Worm (Caenorhabditis elegans): ENCODE results near the gene irld-17.

The irld-17 gene

DNA sequence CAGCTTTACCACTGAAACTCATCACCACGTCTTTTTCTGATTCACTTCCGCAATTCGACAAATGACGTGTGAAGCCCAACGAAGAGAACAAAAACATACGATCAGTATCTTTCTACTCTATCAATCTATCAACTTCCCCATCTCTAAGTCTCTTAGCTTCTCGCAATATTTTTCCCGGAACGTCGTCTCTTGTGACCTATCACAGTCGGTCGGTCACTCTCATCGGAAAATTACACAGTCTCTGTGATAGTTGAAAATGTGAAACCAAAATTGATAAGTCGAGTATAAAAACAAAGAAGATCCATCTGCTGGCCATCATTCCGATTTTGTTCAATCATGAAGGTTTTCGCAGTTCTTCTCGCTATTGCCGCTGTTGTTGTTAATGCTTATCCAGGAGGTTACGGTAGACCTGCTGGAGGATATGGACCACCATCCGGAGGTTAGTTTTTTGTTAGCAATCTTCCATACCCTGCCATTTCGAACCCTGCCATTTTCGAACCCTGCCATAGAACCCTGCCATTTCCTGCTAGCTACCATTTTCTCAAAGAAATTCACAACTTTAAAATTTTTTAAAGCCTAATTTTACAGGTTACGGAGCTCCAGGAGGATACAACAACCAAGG, 37.9 kb upstream of the irld-17 start, which contains the start of gene F16B4.4:
Gene F16B4.4, plus strand, starts transcription at position 221 of the 622 bp plus-strand sequence.
- no peak for TF ChIP-seq unc-62 (GFP tag; optimal IDR thresholded peaks at IDR 0.05)
- peak; percentile 17 for TF ChIP-seq nhr-71 (tag; optimal IDR thresholded peaks at IDR 0.05)
- peak in 1 of 2 experiments; percentile 18 for TF ChIP-seq lin-35 (GFP tag; optimal IDR thresholded peaks at IDR 0.05)
- TF ChIP-seq nhr-20 (tag; optimal IDR thresholded peaks at IDR 0.05): peak; percentile 45
- TF ChIP-seq elt-3 (tag; optimal IDR thresholded peaks at IDR 0.05): peak in 2 of 6 experiments; percentile 58 to 71
- TF ChIP-seq nhr-85 (tag): peak; percentile 74
- TF ChIP-seq snu-23 (GFP tag; optimal IDR thresholded peaks at IDR 0.05): peak; percentile 13
- no peak for TF ChIP-seq tbx-2 (tag; optimal IDR thresholded peaks at IDR 0.05)
- TF ChIP-seq jun-1 (tag; optimal IDR thresholded peaks at IDR 0.05): peak; percentile 30
- TF ChIP-seq ceh-88 (GFP tag; IDR thresholded peaks at IDR 0.05): no peak
- peak; percentile 75 for TF ChIP-seq blmp-1 (tag; optimal IDR thresholded peaks at IDR 0.05)

DNA sequence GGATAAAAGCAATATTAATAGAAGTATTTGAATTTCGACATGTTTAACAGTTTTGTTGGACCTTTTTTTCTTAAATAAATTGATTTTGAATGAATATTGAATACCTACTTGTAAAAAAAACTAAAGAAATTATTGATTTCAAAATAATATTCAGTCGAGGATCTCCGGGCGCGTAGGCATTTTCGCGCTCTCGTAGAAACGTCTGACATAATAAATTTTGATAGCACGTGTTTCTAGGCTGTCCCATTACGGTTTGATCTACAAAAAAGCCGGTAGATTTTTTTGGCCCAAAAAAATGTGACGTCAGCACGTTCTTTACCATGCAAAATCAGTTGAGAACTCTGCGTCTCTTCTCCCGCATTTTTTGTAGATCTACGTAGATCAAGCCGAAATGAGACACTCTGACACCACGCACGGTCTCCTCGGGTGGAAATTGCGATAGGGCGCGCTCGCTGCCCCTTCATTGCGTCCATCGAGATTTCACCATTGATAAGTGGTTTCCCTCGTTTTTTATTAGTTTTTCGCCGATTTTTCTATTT, 37.2 kb upstream of the irld-17 start:
- TF ChIP-seq ztf-4 (tag; optimal IDR thresholded peaks at IDR 0.05): no peak
- no peak for TF ChIP-seq xbp-1 (tag; optimal IDR thresholded peaks at IDR 0.05)
- TF ChIP-seq ceh-63 (GFP tag; optimal IDR thresholded peaks at IDR 0.05): no peak
- no peak for TF ChIP-seq C16A3.4 (tag; optimal IDR thresholded peaks at IDR 0.05)
- no peak for TF ChIP-seq rnt-1 (tag; optimal IDR thresholded peaks at IDR 0.05)
- TF ChIP-seq pqm-1 (tag; optimal IDR thresholded peaks at IDR 0.05): no peak
- TF ChIP-seq nhr-19 (GFP tag; conservative IDR thresholded peaks at IDR 0.05): no peak
- TF ChIP-seq hpl-2 (GFP tag; optimal IDR thresholded peaks at IDR 0.05): no peak
- no peak for TF ChIP-seq nhr-71 (tag; optimal IDR thresholded peaks at IDR 0.05)
- TF ChIP-seq lin-15B (tag; optimal IDR thresholded peaks at IDR 0.05): no peak
- TF ChIP-seq nhr-77 (tag; optimal IDR thresholded peaks at IDR 0.05): no peak
- no peak for TF ChIP-seq lsy-2 (tag; optimal IDR thresholded peaks at IDR 0.05)
- TF ChIP-seq nhr-20 (tag; optimal IDR thresholded peaks at IDR 0.05): no peak
- no peak for TF ChIP-seq efl-1 (optimal IDR thresholded peaks at IDR 0.05)
- no peak for TF ChIP-seq efl-1 (GFP tag; optimal IDR thresholded peaks at IDR 0.05 in 1 of 2)
- TF ChIP-seq unc-98 (GFP tag; IDR thresholded peaks at IDR 0.05): no peak
- TF ChIP-seq elt-3 (tag; optimal IDR thresholded peaks at IDR 0.05): no peak
- no peak for TF ChIP-seq sptf-1 (tag; optimal IDR thresholded peaks at IDR 0.05)
- TF ChIP-seq swsn-7 (tag; optimal IDR thresholded peaks at IDR 0.05): no peak
- no peak for TF ChIP-seq aha-1 (tag; optimal IDR thresholded peaks at IDR 0.05)

ce11 chrV:1599088-1599487, 32.7 kb upstream of the irld-17 start:
- TF ChIP-seq snu-23 (GFP tag; optimal IDR thresholded peaks at IDR 0.05) (peak; percentile 14), dpl-1 (GFP tag; optimal IDR thresholded peaks at IDR 0.05) (peak in 1 of 3 experiments; percentile 20), lin-35 (GFP tag; optimal IDR thresholded peaks at IDR 0.05) (peak in 1 of 2 experiments; percentile 28), efl-1 (optimal IDR thresholded peaks at IDR 0.05) (peak in 1 of 2 experiments; percentile 15), efl-1 (GFP tag; optimal IDR thresholded peaks at IDR 0.05 in 1 of 2) (peak in 1 of 2 experiments; percentile 87), nhr-71 (tag; optimal IDR thresholded peaks at IDR 0.05) (peak; percentile 29), nhr-20 (tag; optimal IDR thresholded peaks at IDR 0.05) (peak; percentile 6)

- TF ChIP-seq ces-1 (GFP tag; optimal IDR thresholded peaks at IDR 0.05): no peak
- no peak for TF ChIP-seq hlh-4 (tag; optimal IDR thresholded peaks at IDR 0.05)
- TF ChIP-seq efl-1 (optimal IDR thresholded peaks at IDR 0.05): no peak
- peak in 1 of 2 experiments; percentile 72 for TF ChIP-seq efl-1 (GFP tag; optimal IDR thresholded peaks at IDR 0.05 in 1 of 2)
- no peak for TF ChIP-seq fkh-4 (tag; optimal IDR thresholded peaks at IDR 0.05; ENCODE audit: borderline replicate concordance)
- no peak for TF ChIP-seq fos-1 (tag; optimal IDR thresholded peaks at IDR 0.05)
Measured at ce11 chrV:1600561-1601088, 31.2 kb upstream of the irld-17 start, which contains the start of gene F16B4.2. Gene F16B4.2, plus strand, starts transcription at chrV:1601038.

ce11 chrV:1607790-1608189, 24.0 kb upstream of the irld-17 start, which contains the start of gene nhr-178:
Gene nhr-178, minus strand, starts transcription at chrV:1607953.
- TF ChIP-seq nhr-85 (tag) (peak; percentile 68), nhr-11 (tag; optimal IDR thresholded peaks at IDR 0.05) (no peak), efl-1 (optimal IDR thresholded peaks at IDR 0.05) (no peak), efl-1 (GFP tag; optimal IDR thresholded peaks at IDR 0.05 in 1 of 2) (peak in 1 of 2 experiments; percentile 82), unc-86 (tag; optimal IDR thresholded peaks at IDR 0.05) (no peak), elt-3 (tag; optimal IDR thresholded peaks at IDR 0.05) (peak in 3 of 6 experiments; percentile 10 to 65 (median 46)), elt-2 (tag; optimal IDR thresholded peaks at IDR 0.05) (peak; percentile 76), nhr-90 (tag; optimal IDR thresholded peaks at IDR 0.05; ENCODE audit: poor library complexity) (peak; percentile 52), mdl-1 (tag; optimal IDR thresholded peaks at IDR 0.05) (peak in 1 of 2 experiments; percentile 61), nhr-77 (tag; optimal IDR thresholded peaks at IDR 0.05) (peak; percentile 74), nhr-76 (tag; optimal IDR thresholded peaks at IDR 0.05) (no peak), nhr-20 (tag; optimal IDR thresholded peaks at IDR 0.05) (peak; percentile 68), nhr-71 (tag; optimal IDR thresholded peaks at IDR 0.05) (peak; percentile 62), lin-35 (GFP tag; optimal IDR thresholded peaks at IDR 0.05) (peak in 1 of 2 experiments; percentile 46), dpl-1 (GFP tag; optimal IDR thresholded peaks at IDR 0.05) (no peak), blmp-1 (tag; optimal IDR thresholded peaks at IDR 0.05) (peak; percentile 18), mab-9 (GFP tag; IDR thresholded peaks at IDR 0.05) (no peak), ets-5 (GFP tag; IDR thresholded peaks at IDR 0.05) (no peak), snu-23 (GFP tag; optimal IDR thresholded peaks at IDR 0.05) (peak; percentile 33)
